Fruit fly (Drosophila melanogaster): ENCODE measurements around the gene ppk5.

Gene ppk5

DNA sequence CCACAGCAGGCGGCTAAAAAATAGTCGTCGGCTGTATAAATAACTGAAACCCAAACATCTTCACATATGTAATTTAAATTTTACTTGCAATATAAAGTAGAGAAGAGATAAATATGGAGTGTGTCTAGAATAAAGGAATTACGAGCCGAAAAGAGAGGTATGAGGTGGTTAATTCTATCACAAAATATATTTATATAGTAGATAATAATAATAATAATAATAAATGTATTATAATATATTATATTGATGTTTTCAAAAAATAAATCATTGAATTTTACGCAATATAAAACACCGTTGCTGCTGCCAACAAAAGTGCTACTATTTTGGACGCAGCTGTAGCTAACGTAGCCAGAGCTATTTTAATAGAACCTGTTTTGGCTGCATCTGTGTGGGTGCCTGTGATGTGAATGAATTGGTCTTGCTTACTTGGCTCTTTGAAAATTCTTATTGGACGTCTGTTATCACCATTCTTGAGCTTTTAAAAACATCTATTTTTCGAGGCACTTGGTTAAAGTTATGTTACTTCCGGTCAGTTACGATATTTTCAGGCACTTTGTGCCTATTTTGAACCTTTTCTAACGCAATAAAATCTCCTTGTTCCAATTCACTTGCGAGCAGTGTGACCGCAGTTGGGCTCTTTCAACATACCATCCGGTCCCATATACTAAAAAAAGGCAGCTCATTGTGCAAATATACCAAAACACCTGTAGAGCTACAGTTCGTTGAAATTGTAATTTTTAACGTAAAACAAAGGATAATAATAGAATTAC is 37.4 kb upstream of the ppk5 start, which contains the start of gene Hr78 (continued):
- TF ChIP-seq Neu2 (GFP tag; optimal IDR thresholded peaks at IDR 0.05; ENCODE audit: borderline replicate concordance) (no peak), sqz (GFP tag; optimal IDR thresholded peaks at IDR 0.05) (no peak), CG2129 (GFP tag; IDR thresholded peaks at IDR 0.05; ENCODE audit: partially characterized antibody) (no peak), MESR4 (GFP tag; optimal IDR thresholded peaks at IDR 0.05) (peak; percentile 93), Bgb (GFP tag; IDR thresholded peaks at IDR 0.05; ENCODE audit: partially characterized antibody) (no peak), sd (tag; optimal IDR thresholded peaks at IDR 0.05) (peak; percentile 83), CG15073 (GFP tag; optimal IDR thresholded peaks at IDR 0.05) (no peak), CG11560 (tag; IDR thresholded peaks at IDR 0.05) (no peak), Dll (GFP tag; IDR thresholded peaks at IDR 0.05; ENCODE audit: partially characterized antibody) (no peak), bbx (GFP tag; IDR thresholded peaks at IDR 0.05; ENCODE audit: partially characterized antibody) (no peak), CG14050 (GFP tag; IDR thresholded peaks at IDR 0.05) (peak; percentile 33; the same call in 1 of the 3 replicates), CG10654 (GFP tag; optimal IDR thresholded peaks at IDR 0.05) (peak; percentile 43), PHDP (tag; optimal IDR thresholded peaks at IDR 0.05) (peak; percentile 89), tup (GFP tag; optimal IDR thresholded peaks at IDR 0.05) (no peak), row (GFP tag; IDR thresholded peaks at IDR 0.05) (peak; percentile 61), CG11504 (tag; optimal IDR thresholded peaks at IDR 0.05) (no peak), CG8388 (GFP tag; optimal IDR thresholded peaks at IDR 0.05) (peak; percentile 99), CG2202 (tag; optimal IDR thresholded peaks at IDR 0.05) (peak; percentile 9), HLH3B (GFP tag; IDR thresholded peaks at IDR 0.05) (peak; percentile 55; the same call in 1 of the 2 replicates), Dbx (GFP tag; IDR thresholded peaks at IDR 0.05) (peak; percentile 39; the same call in 1 of the 3 replicates), CG13287 (GFP tag; IDR thresholded peaks at IDR 0.05; ENCODE audit: partially characterized antibody) (no peak; the same call in 1 of the 2 replicates), Gug (GFP tag; IDR thresholded peaks at IDR 0.05) (peak; percentile 49; the same call in 2 of the 4 replicates), Stat92E (GFP tag; optimal IDR thresholded peaks at IDR 0.05) (peak in 1 of 3 experiments; percentile 40), Opbp (GFP tag; IDR thresholded peaks at IDR 0.05; ENCODE audit: partially characterized antibody) (0 out of 3 replicates have a peak, but pooled peaks have one; percentile 48), CG7357 (GFP tag; IDR thresholded peaks at IDR 0.05) (0 out of 3 replicates have a peak, but pooled peaks have one; percentile 52), Bteb2 (GFP tag; optimal IDR thresholded peaks at IDR 0.05) (no peak), HmgZ (tag; optimal IDR thresholded peaks at IDR 0.05) (peak; percentile 22), CG4360 (GFP tag; IDR thresholded peaks at IDR 0.05) (peak; percentile 41), Drgx (GFP tag; IDR thresholded peaks at IDR 0.05) (peak; percentile 81), Side (GFP tag; optimal IDR thresholded peaks at IDR 0.05) (peak; percentile 8), fru (optimal IDR thresholded peaks at IDR 0.05) (no peak), CG33213 (GFP tag; optimal IDR thresholded peaks at IDR 0.05) (peak; percentile 35), tx (GFP tag; optimal IDR thresholded peaks at IDR 0.05) (no peak), fu2 (GFP tag; optimal IDR thresholded peaks at IDR 0.05) (no peak), CG30431 (GFP tag; optimal IDR thresholded peaks at IDR 0.05) (peak; percentile 63), CG9817 (tag; optimal IDR thresholded peaks at IDR 0.05) (peak; percentile 73), CG11398 (GFP tag; optimal IDR thresholded peaks at IDR 0.05) (no peak), Dek (tag; optimal IDR thresholded peaks at IDR 0.05) (peak; percentile 73), ci (GFP tag; IDR thresholded peaks at IDR 0.05) (peak; percentile 80; the same call in 2 of the 3 replicates), Elba2 (GFP tag; optimal IDR thresholded peaks at IDR 0.05) (peak; percentile 85), dm (GFP tag; optimal IDR thresholded peaks at IDR 0.05) (no peak), onecut (GFP tag; IDR thresholded peaks at IDR 0.05) (peak; percentile 51; the same call in 1 of the 2 replicates), prd (optimal IDR thresholded peaks at IDR 0.05) (no peak), prd (GFP tag; IDR thresholded peaks at IDR 0.05) (peak; percentile 77), ems (GFP tag; optimal IDR thresholded peaks at IDR 0.05) (no peak), BtbVII (GFP tag; optimal IDR thresholded peaks at IDR 0.05) (peak; percentile 90), Antp (GFP tag; optimal IDR thresholded peaks at IDR 0.05) (no peak), crol (GFP tag; IDR thresholded peaks at IDR 0.05) (no peak), CG32772 (GFP tag; IDR thresholded peaks at IDR 0.05) (no peak)

Measured in whole organism, embryonic.